Worm (Caenorhabditis elegans): Measurements from ENCODE around the gene snap-1.

snap-1 gene

ce11 chrV:8129719-8130118 lies 692 bp upstream of the snap-1 start:
- no peak for TF ChIP-seq unc-62 (GFP tag; optimal IDR thresholded peaks at IDR 0.05)

DNA sequence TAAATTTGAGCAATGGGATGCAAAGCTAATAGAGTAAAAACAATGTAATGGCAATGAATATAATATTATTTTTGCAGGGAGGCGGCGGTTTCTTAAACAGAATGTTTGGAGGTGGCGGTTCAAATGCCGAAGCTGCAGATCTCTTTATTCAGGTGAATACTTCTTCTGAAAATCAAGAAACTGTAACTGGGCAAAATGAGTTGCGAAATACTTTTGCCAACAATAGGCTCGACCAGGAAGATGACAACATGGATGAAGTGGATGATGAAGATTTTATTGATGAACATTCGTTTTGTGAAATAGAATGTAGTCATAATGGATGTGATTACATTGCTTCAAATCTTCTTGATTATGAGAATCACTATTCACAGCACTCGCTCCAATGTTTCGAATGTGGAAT lies 401 bp downstream of the snap-1 start:
- no peak for TF ChIP-seq unc-62 (GFP tag; optimal IDR thresholded peaks at IDR 0.05)

ce11 chrV:8131628-8132027 lies 1.2 kb downstream of the snap-1 start:
- no peak for TF ChIP-seq unc-62 (GFP tag; optimal IDR thresholded peaks at IDR 0.05)

DNA sequence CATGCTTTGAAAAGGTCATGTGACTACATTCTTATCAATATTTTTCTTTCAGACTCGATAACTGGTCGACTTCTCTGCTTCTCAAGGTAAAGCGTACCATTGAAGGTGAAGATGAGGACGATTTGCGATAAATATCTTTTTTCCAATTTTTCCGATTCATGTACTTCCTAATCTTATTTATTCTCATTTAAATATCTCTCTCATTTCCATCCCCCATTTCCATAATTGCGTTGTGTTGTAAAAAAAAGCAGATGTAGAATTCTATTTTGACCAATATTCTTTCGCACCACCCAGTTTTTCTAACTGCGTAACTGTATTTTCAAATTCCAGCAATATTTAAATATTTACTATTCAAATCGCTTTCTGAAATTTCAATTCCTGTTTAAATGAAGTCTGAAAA lies 2.5 kb downstream of the snap-1 start, which contains the start of gene D1014.4:
D1014.4 (plus strand) TSS at position 301 of the 400 bp plus-strand sequence.
- TF ChIP-seq unc-62 (GFP tag; optimal IDR thresholded peaks at IDR 0.05): no peak

ce11 chrV:8143605-8144004 lies 13.2 kb downstream of the snap-1 start, which contains the start of gene D1014.2:
TSS of gene D1014.2 (plus strand) at chrV:8143905.
- no peak for TF ChIP-seq unc-62 (GFP tag; optimal IDR thresholded peaks at IDR 0.05)

DNA sequence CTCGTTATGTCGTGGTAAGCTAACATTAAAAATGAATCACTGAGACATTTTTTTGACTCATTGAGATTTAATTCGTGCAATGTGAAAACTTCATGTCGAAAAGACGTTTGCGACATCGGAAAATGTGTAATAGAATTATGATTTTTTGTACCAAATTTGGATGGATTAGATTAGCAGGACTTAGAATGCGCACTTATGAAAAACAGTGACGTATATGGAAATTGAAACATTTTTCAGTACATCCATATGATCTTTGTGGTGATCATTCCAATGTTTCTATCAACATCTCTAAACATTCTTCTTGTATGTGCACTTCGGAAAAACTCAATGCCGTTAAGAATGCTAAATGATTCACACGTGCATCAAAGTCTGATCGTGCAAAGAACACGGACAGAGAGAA lies 14.1 kb downstream of the snap-1 start:
- no peak for TF ChIP-seq unc-62 (GFP tag; optimal IDR thresholded peaks at IDR 0.05)

ce11 chrV:8145329-8145728 lies 14.9 kb downstream of the snap-1 start, which contains the start of gene D1014.13:
TSS of gene D1014.13 (plus strand) at chrV:8145629.
- TF ChIP-seq unc-62 (GFP tag; optimal IDR thresholded peaks at IDR 0.05): no peak

DNA sequence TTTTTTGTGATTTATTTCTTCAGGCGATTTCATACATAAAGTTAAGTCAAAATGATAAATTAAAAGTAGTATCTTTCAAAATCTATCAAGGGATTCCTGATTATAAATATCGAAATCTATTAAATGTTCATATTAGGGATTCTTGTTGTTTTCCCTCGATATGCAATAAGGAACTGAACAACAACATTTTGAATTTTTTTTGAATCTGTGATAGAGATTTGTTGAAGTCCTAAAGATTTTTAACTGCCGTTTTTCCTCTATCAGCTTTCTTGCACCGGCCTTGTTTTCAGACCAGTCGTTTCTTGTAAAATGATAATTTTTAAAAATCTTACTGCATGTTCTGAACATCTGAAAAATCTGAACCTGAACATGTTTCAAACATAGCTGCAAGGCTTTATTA lies 25.3 kb downstream of the snap-1 start:
- no peak for TF ChIP-seq unc-62 (GFP tag; optimal IDR thresholded peaks at IDR 0.05)

DNA sequence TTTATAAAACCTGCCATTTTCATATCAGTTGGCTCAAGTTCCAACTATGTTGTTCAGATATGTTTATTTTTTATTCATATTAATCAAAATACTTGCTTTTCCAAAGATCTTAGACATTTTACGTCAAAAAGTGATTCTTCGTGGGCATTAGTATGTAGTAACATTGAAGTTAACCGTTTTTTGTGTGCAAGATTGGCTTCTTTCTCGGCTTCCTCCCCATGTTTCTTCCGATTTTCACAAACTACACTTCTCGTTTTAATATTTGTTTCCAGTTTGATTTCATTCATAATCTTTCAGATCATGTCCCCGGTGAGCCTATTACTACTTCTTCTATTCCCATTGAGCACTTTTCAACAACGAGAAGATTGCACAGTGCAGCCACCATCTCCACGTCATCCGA lies 27.0 kb downstream of the snap-1 start, which contains the start of gene sul-2:
sul-2 (plus strand) TSS at position 301 of the 400 bp plus-strand sequence.
- no peak for TF ChIP-seq unc-62 (GFP tag; optimal IDR thresholded peaks at IDR 0.05)

- TF ChIP-seq unc-62 (GFP tag; optimal IDR thresholded peaks at IDR 0.05): no peak
These were observed 29.2 kb downstream of the snap-1 start, which contains the start of gene F20D6.6 for ce11 chrV:8159629-8160028. TSS of gene F20D6.6 (plus strand) at chrV:8159929.

ce11 chrV:8161699-8162098 lies 31.3 kb downstream of the snap-1 start, which contains the start of gene F20D6.5:
TSS of gene F20D6.5 (plus strand) at chrV:8161957.
- TF ChIP-seq unc-62 (GFP tag; optimal IDR thresholded peaks at IDR 0.05): no peak

DNA sequence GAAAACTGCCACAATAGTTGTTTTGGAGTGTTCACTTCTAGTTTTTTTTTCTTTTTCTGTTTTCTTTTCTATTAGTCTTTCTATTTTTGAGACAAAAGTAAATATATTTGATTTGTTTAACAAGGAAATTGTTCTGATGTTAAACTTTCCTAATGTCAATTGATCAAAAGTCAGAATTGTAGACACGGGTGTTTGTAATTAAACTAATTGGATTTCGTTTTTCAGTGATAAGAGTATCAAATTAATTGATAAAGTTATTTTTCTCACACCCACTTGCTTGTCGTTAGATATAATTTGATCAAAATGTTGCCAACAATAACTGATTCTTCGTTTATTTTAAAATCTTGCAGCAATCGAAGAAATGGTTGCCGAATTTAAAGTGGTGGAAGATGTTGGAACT lies 32.8 kb downstream of the snap-1 start:
- no peak for TF ChIP-seq unc-62 (GFP tag; optimal IDR thresholded peaks at IDR 0.05)

ce11 chrV:8168219-8168962 lies 38.0 kb downstream of the snap-1 start, which contains the start of gene F20D6.8:
TSS of gene F20D6.8 (minus strand) at chrV:8168269.
- TF ChIP-seq unc-62 (GFP tag; optimal IDR thresholded peaks at IDR 0.05): no peak

ce11 chrV:8169150-8169549 lies 38.7 kb downstream of the snap-1 start:
- TF ChIP-seq unc-62 (GFP tag; optimal IDR thresholded peaks at IDR 0.05): no peak

DNA sequence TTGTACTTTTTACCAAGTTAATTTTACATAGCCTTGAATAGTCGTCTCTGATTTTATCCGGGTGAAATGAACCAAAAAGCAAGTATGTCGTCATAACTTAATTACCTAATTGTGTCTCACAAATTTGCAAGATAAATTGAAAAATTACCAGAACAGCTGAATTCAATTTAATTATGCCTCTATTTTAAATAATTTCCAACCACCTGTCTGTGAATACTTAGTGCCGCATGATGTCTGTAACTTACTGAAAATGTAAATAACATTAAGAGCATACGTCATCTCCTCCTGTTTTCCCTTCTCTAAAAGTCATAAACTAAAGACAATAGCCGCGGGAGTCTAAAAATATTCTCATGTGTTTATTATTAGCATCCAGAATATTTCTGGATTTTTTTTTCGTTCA lies 39.9 kb downstream of the snap-1 start:
- TF ChIP-seq unc-62 (GFP tag; optimal IDR thresholded peaks at IDR 0.05): no peak

ce11 chrV:8171688-8172087 lies 41.3 kb downstream of the snap-1 start:
- no peak for TF ChIP-seq unc-62 (GFP tag; optimal IDR thresholded peaks at IDR 0.05)

DNA sequence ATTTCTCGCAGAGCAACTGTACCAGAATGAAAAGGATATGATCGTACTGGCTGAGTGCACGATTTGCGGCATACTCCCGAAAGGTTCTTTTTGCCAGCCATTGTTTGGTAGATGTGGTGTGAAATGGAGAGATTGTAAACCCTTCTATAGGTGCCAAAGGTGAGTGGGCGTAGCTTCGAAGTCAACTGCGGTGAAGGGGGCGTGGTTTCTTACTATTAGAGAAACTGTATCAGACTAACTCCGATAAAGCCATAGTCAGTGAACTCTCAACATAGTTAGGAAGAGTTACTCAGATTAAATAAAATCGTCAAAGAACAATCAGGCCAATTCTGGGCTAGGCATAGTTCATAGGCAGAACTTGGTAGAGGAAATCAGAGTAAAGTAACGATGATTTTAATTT lies 46.9 kb downstream of the snap-1 start, which contains the start of gene F20D6.9:
F20D6.9 (minus strand) TSS at position 101 of the 400 bp plus-strand sequence.
- TF ChIP-seq unc-62 (GFP tag; optimal IDR thresholded peaks at IDR 0.05): no peak

All from whole organism, dauer.